Worm (Caenorhabditis elegans): ENCODE results near the gene acox-1.6.

DNA sequence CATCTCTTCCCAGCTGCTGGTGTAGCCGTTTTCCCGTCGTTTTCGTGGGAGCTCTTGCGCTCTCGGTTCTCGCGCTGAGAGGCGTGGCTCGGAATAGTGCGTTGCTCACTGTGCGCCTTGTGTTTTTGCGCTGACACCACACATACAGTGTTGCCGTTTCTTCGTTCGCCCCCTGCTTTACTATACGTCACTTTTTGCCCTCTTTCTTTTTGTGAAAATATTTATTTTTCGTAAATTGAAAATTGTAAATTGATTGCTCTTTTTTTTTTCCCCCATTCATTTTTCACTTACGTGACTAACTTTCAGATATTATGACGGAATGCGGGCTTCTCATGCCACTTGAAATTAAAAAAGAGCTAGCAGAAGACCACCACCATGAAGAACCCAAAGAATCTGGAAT is 40.4 kb upstream of the acox-1.6 start, which contains the start of gene gmeb-2:
- TF ChIP-seq nhr-6 (tag; optimal IDR thresholded peaks at IDR 0.05) = no peak
- no peak for TF ChIP-seq blmp-1 (tag; optimal IDR thresholded peaks at IDR 0.05; ENCODE audit: insufficient read depth)
- no peak for TF ChIP-seq lin-13 (GFP tag; optimal IDR thresholded peaks at IDR 0.05)
- no peak for TF ChIP-seq nhr-129 (tag; optimal IDR thresholded peaks at IDR 0.05)
- no peak for TF ChIP-seq zag-1 (tag; optimal IDR thresholded peaks at IDR 0.05)

Measured in whole organism, L2 larva.